Worm (Caenorhabditis elegans) whole organism, L3 larva: ENCODE data around the gene C27H5.6.

Experiments
- R02D3.7 ChIP-seq: fragments of 150-350 bp; optimal IDR thresholded peaks from 2 replicates; lab custom pipeline; 2014; ENCODE audit warnings: missing biosample characterization, missing genetic modification characterization
- ZK546.5 ChIP-seq: sonication (generic microtip); optimal IDR thresholded peaks from 2 replicates; lab custom pipeline; 2017; ENCODE audit warnings: missing biosample characterization, missing genetic modification characterization
- aly-2 ChIP-seq: fragments of 150-350 bp; optimal IDR thresholded peaks from 2 replicates; lab custom pipeline; 2014; ENCODE audit warnings: missing biosample characterization, missing genetic modification characterization
- ceh-28 ChIP-seq: fragments of 150-350 bp; optimal IDR thresholded peaks from 2 replicates; lab custom pipeline; 2014; ENCODE audit warnings: missing biosample characterization, missing genetic modification reagents, missing genetic modification characterization
- ceh-9 ChIP-seq: sonication (generic microtip); optimal IDR thresholded peaks from 2 replicates; lab custom pipeline; 2018; ENCODE audit warnings: missing biosample characterization, missing genetic modification characterization
- daf-12 ChIP-seq: fragments of 150-350 bp; optimal IDR thresholded peaks from 2 replicates; lab custom pipeline; 2014; ENCODE audit warnings: missing biosample characterization, missing genetic modification reagents, missing genetic modification characterization
- egl-5 ChIP-seq: fragments of 150-350 bp; optimal IDR thresholded peaks from 2 replicates; lab custom pipeline; 2017; ENCODE audit warnings: missing biosample characterization, missing genetic modification reagents, missing genetic modification characterization, inconsistent platforms
- elt-1 ChIP-seq: fragments of 150-350 bp; optimal IDR thresholded peaks from 2 replicates; lab custom pipeline; 2014; ENCODE audit warnings: missing biosample characterization, missing genetic modification characterization
- elt-2 ChIP-seq: sonication (generic microtip); optimal IDR thresholded peaks from 2 replicates; lab custom pipeline; 2016; ENCODE audit warnings: missing genetic modification reagents, mild to moderate bottlenecking, missing genetic modification characterization, missing compliant biosample characterization
- elt-3 ChIP-seq, 3 experiments: fragments of 150-350 bp in 1 of 3; sonication (generic microtip) in 2 of 3; optimal IDR thresholded peaks; 2 replicates in 2 of 3; 4 replicates in 1 of 3; lab custom pipeline; 2014 to 2017; ENCODE audit warnings: missing biosample characterization in 3 of 3, missing genetic modification characterization in 3 of 3
- eor-1 ChIP-seq, 2 experiments: fragments of 150-350 bp; optimal IDR thresholded peaks; 2 replicates each; lab custom pipeline; 2014 to 2018; ENCODE audit warnings: missing biosample characterization in 2 of 2, missing genetic modification characterization in 2 of 2
- fkh-2 ChIP-seq: fragments of 150-350 bp; optimal IDR thresholded peaks from 2 replicates; lab custom pipeline; 2014; ENCODE audit warnings: missing biosample characterization, missing genetic modification reagents, missing genetic modification characterization
- fos-1 ChIP-seq: fragments of 150-350 bp; optimal IDR thresholded peaks from 2 replicates; lab custom pipeline; 2014; ENCODE audit warnings: missing biosample characterization, missing genetic modification characterization
- hmg-11 ChIP-seq: sonication (generic microtip); optimal IDR thresholded peaks from 2 replicates; lab custom pipeline; 2016; ENCODE audit warnings: missing genetic modification characterization, missing compliant biosample characterization
- jun-1 ChIP-seq: fragments of 150-350 bp; optimal IDR thresholded peaks from 2 replicates; lab custom pipeline; 2014; ENCODE audit warnings: missing biosample characterization, missing genetic modification reagents, missing genetic modification characterization
- lin-15B ChIP-seq: fragments of 150-350 bp; optimal IDR thresholded peaks from 2 replicates; lab custom pipeline; 2014; ENCODE audit warnings: missing biosample characterization, missing genetic modification characterization
- lin-39 ChIP-seq: fragments of 150-350 bp; optimal IDR thresholded peaks from 2 replicates; lab custom pipeline; 2018; ENCODE audit warnings: missing biosample characterization, missing genetic modification reagents, missing genetic modification characterization
- nfya-1 ChIP-seq: sonication (generic microtip); optimal IDR thresholded peaks from 2 replicates; lab custom pipeline; 2017; ENCODE audit warnings: missing genetic modification characterization, mild to moderate bottlenecking, missing compliant biosample characterization, antibody characterized with exemption, moderate library complexity; ENCODE audit not compliant: insufficient read depth
- nhr-11 ChIP-seq: fragments of 150-350 bp; optimal IDR thresholded peaks from 2 replicates; lab custom pipeline; 2014; ENCODE audit warnings: missing biosample characterization, missing genetic modification characterization
- nhr-12 ChIP-seq: fragments of 150-350 bp; optimal IDR thresholded peaks from 2 replicates; lab custom pipeline; 2014; ENCODE audit warnings: missing biosample characterization, missing genetic modification characterization
- nhr-23 ChIP-seq: fragments of 150-350 bp; optimal IDR thresholded peaks from 2 replicates; lab custom pipeline; 2014; ENCODE audit warnings: missing biosample characterization, missing genetic modification reagents, missing genetic modification characterization
- nhr-25 ChIP-seq: sonication (generic microtip); optimal IDR thresholded peaks from 2 replicates; lab custom pipeline; 2017; ENCODE audit warnings: missing biosample characterization, missing genetic modification characterization
- nhr-28 ChIP-seq: fragments of 150-350 bp; optimal IDR thresholded peaks from 2 replicates; lab custom pipeline; 2014; ENCODE audit warnings: missing biosample characterization, missing genetic modification characterization
- nhr-43 ChIP-seq: sonication (generic microtip); optimal IDR thresholded peaks from 2 replicates; lab custom pipeline; 2016; ENCODE audit warnings: mild to moderate bottlenecking, missing genetic modification characterization, missing compliant biosample characterization; ENCODE audit not compliant: poor library complexity, severe bottlenecking
- nhr-67 ChIP-seq: fragments of 150-350 bp; optimal IDR thresholded peaks from 2 replicates; lab custom pipeline; 2014; ENCODE audit warnings: missing biosample characterization, missing genetic modification characterization
- nhr-77 ChIP-seq: fragments of 150-350 bp; optimal IDR thresholded peaks from 2 replicates; lab custom pipeline; 2014; ENCODE audit warnings: missing biosample characterization, missing genetic modification characterization
- pha-4 ChIP-seq: fragments of 150-350 bp; optimal IDR thresholded peaks from 2 replicates; lab custom pipeline; 2014; ENCODE audit warnings: missing biosample characterization, missing genetic modification reagents, missing genetic modification characterization
- pqm-1 ChIP-seq: fragments of 150-350 bp; optimal IDR thresholded peaks from 2 replicates; lab custom pipeline; 2017; ENCODE audit warnings: missing biosample characterization, missing genetic modification characterization, inconsistent platforms
- sea-2 ChIP-seq: fragments of 150-350 bp; sonication (generic microtip); optimal IDR thresholded peaks from 4 replicates; lab custom pipeline; 2014; ENCODE audit warnings: missing biosample characterization, missing genetic modification reagents, missing genetic modification characterization
- skn-1 ChIP-seq: fragments of 150-350 bp; optimal IDR thresholded peaks from 2 replicates; lab custom pipeline; 2014; ENCODE audit warnings: missing biosample characterization, missing genetic modification characterization
- snpc-4 ChIP-seq: fragments of 150-350 bp; optimal IDR thresholded peaks from 2 replicates; lab custom pipeline; 2014; ENCODE audit warnings: missing biosample characterization, missing genetic modification characterization
- tbx-2 ChIP-seq: sonication (generic microtip); optimal IDR thresholded peaks from 2 replicates; lab custom pipeline; 2016; ENCODE audit warnings: mild to moderate bottlenecking, missing genetic modification characterization, missing compliant biosample characterization
- unc-39 ChIP-seq: sonication (generic microtip); optimal IDR thresholded peaks from 4 replicates; lab custom pipeline; 2017; ENCODE audit warnings: missing biosample characterization, missing genetic modification characterization
- zag-1 ChIP-seq: fragments of 150-350 bp; optimal IDR thresholded peaks from 2 replicates; lab custom pipeline; 2014; ENCODE audit warnings: missing biosample characterization, missing genetic modification characterization
- ztf-11 ChIP-seq: fragments of 150-350 bp; optimal IDR thresholded peaks from 2 replicates; lab custom pipeline; 2014; ENCODE audit warnings: missing biosample characterization, missing genetic modification characterization
- ztf-4 ChIP-seq: fragments of 150-350 bp; optimal IDR thresholded peaks from 2 replicates; lab custom pipeline; 2014; ENCODE audit warnings: missing biosample characterization, missing genetic modification characterization

C27H5.6 gene

ce11 chrII:7171305-7171998 lies 15.6 kb downstream of the C27H5.6 start, which contains the start of gene dyf-13:
dyf-13 (minus strand) TSS chrII:7171355.
- TF ChIP-seq fkh-2 (no peak), elt-3 (tag; optimal IDR thresholded peaks at IDR 0.05; lab: Kevin White, UChicago) (no peak), zag-1 (tag; lab: Kevin White, UChicago) (no peak), daf-12 (no peak), egl-5 (tag; lab: Kevin White, UChicago) (no peak), sea-2 (GFP tag; lab: Kevin White, UChicago) (no peak), R02D3.7 (tag; lab: Kevin White, UChicago) (no peak), ZK546.5 (tag; lab: Kevin White, UChicago) (no peak), pha-4 (tag; lab: Kevin White, UChicago) (no peak), nhr-77 (tag; lab: Kevin White, UChicago) (no peak), tbx-2 (tag; lab: Kevin White, UChicago) (no peak), elt-1 (tag; lab: Kevin White, UChicago) (no peak)
- TF ChIP-seq, all 47 proteins: peak for 0

ce11 chrII:7168712-7169111 lies 18.3 kb downstream of the C27H5.6 start, which contains the start of gene col-36:
col-36 (minus strand) TSS chrII:7168812.
- TF ChIP-seq nhr-23 (tag; lab: Kevin White, UChicago) (peak; percentile 50), nhr-67 (tag; lab: Kevin White, UChicago) (no peak)

- TF ChIP-seq lin-39 (tag; lab: Kevin White, UChicago) (no peak), elt-2 (peak; percentile 93), pqm-1 (peak; percentile 94), ZK546.5 (tag; lab: Kevin White, UChicago) (no peak)
Measured at ce11 chrII:7166768-7167167, 20.2 kb downstream of the C27H5.6 start.

- no peak for TF ChIP-seq ceh-28 (tag; lab: Kevin White, UChicago)
Measured at ce11 chrII:7165749-7166148, 21.3 kb downstream of the C27H5.6 start, which contains the start of gene mfsd-13.2. mfsd-13.2 (minus strand) TSS chrII:7165849.

- TF ChIP-seq snpc-4 (tag; lab: Kevin White, UChicago) (no peak), ceh-9 (no peak), aly-2 (tag; lab: Kevin White, UChicago) (no peak), nhr-12 (tag; lab: Kevin White, UChicago) (no peak), lin-15B (tag; lab: Kevin White, UChicago) (no peak), ZK546.5 (tag; lab: Kevin White, UChicago) (no peak), jun-1 (tag; lab: Kevin White, UChicago) (no peak), nhr-11 (tag; lab: Kevin White, UChicago) (no peak), ztf-4 (no peak), unc-39 (tag; lab: Kevin White, UChicago) (no peak), nhr-28 (tag; lab: Kevin White, UChicago) (no peak), nfya-1 (no peak), eor-1 (tag; optimal IDR thresholded peaks at IDR 0.05; lab: Kevin White, UChicago) (no peak), hmg-11 (tag; lab: Kevin White, UChicago) (no peak), skn-1 (tag; lab: Kevin White, UChicago) (no peak)
Measured at ce11 chrII:7161512-7161911, 25.5 kb downstream of the C27H5.6 start, which contains the start of gene C27H5.12. C27H5.12 (minus strand) TSS chrII:7161612.

- TF ChIP-seq pha-4 (tag; lab: Kevin White, UChicago) = peak; percentile 64
- no peak for TF ChIP-seq nhr-43 (tag; lab: Kevin White, UChicago)
- peak; percentile 89 for TF ChIP-seq elt-2
- TF ChIP-seq nhr-23 (tag; lab: Kevin White, UChicago) = peak; percentile 18
- TF ChIP-seq tbx-2 (tag; lab: Kevin White, UChicago) = no peak
- peak; percentile 0 for TF ChIP-seq nhr-25 (tag; lab: Kevin White, UChicago)
- peak; percentile 42 for TF ChIP-seq ceh-28 (tag; lab: Kevin White, UChicago)
- TF ChIP-seq jun-1 (tag; lab: Kevin White, UChicago) = peak; percentile 54
- TF ChIP-seq pqm-1 = peak; percentile 50
- no peak for TF ChIP-seq nhr-77 (tag; lab: Kevin White, UChicago)
- TF ChIP-seq ztf-11 (tag; lab: Kevin White, UChicago) = no peak
- no peak for TF ChIP-seq nhr-67 (tag; lab: Kevin White, UChicago)
- TF ChIP-seq fos-1 (tag; lab: Kevin White, UChicago) = peak; percentile 6
- no peak for TF ChIP-seq lin-15B (tag; lab: Kevin White, UChicago)
- TF ChIP-seq, all 47 proteins: peak for 8
Measured at ce11 chrII:7157415-7157814, 29.6 kb downstream of the C27H5.6 start.
